ENCODE assay signal across 5 worm cellular contexts in the genomic region with DNA sequence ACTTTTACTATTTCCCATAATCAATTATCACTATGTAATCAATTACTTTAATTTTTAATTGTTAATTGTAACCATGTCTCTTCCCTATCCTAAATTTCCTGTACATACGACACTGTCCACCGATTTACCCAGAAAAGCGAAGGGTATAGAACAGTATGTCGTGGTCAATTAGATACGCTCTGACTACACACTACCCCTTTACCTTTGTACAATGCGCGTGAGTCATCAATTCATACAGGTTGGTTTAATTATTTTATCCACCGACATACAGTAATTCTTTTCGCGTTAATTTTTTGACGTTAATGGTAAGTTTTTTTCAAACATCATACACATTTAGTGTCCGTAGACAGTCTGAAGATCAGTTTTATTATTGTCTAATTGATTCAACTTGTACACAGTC.
TF ChIP-seq lines count a peak whose summit lies in the region.

No protein-coding gene starts in this region.

TF ChIP-seq in whole organism, L1 larva, 84 proteins besides CTCF, POLR2A, EP300 and RAD21 (continued from another document and continues in another):
- TF ChIP-seq ceh-82 (tag; optimal IDR thresholded peaks at IDR 0.05; lab: Kevin White, UChicago): peak; percentile 42 to 82 (median 71)
- TF ChIP-seq isw-1 (GFP tag; IDR thresholded peaks at IDR 0.05; lab: Robert Waterston, UW): peak; percentile 40; the same call in 1 of the 2 replicates
- no peak for TF ChIP-seq F16B12.6 (tag; optimal IDR thresholded peaks at IDR 0.05; lab: Kevin White, UChicago)
- TF ChIP-seq lir-3 (tag; optimal IDR thresholded peaks at IDR 0.05; lab: Kevin White, UChicago; ENCODE audit: poor library complexity): peak; percentile 66
- TF ChIP-seq lin-39 (tag; optimal IDR thresholded peaks at IDR 0.05; lab: Kevin White, UChicago): peak; percentile 53
- TF ChIP-seq hlh-4 (tag; optimal IDR thresholded peaks at IDR 0.05; lab: Kevin White, UChicago): peak; percentile 41
- TF ChIP-seq lsy-2 (tag; optimal IDR thresholded peaks at IDR 0.05; lab: Kevin White, UChicago): peak; percentile 76 to 86
- TF ChIP-seq egl-27 (tag; optimal IDR thresholded peaks at IDR 0.05; lab: Kevin White, UChicago): peak in 1 of 2 experiments; percentile 59
- TF ChIP-seq mab-9 (GFP tag; IDR thresholded peaks at IDR 0.05; lab: Robert Waterston, UW): no peak
- TF ChIP-seq skn-1 (tag; optimal IDR thresholded peaks at IDR 0.05; lab: Kevin White, UChicago): peak; percentile 90
- peak; percentile 89 for TF ChIP-seq nhr-19 (GFP tag; conservative IDR thresholded peaks at IDR 0.05; lab: Robert Waterston, UW)
- no peak for TF ChIP-seq sptf-1 (tag; optimal IDR thresholded peaks at IDR 0.05; lab: Kevin White, UChicago)
- TF ChIP-seq nhr-84 (tag; optimal IDR thresholded peaks at IDR 0.05; lab: Kevin White, UChicago): no peak
- TF ChIP-seq tlp-1 (tag; optimal IDR thresholded peaks at IDR 0.05; lab: Kevin White, UChicago): no peak
- TF ChIP-seq dpl-1 (GFP tag; optimal IDR thresholded peaks at IDR 0.05; lab: Kevin White, UChicago): peak; percentile 11 to 41 (median 36)
- TF ChIP-seq tbx-2 (tag; optimal IDR thresholded peaks at IDR 0.05; lab: Kevin White, UChicago): peak; percentile 89
- peak; percentile 65 for TF ChIP-seq sup-37 (GFP tag; optimal IDR thresholded peaks at IDR 0.05; lab: Kevin White, UChicago)
- peak; percentile 14 for TF ChIP-seq egl-13 (tag; optimal IDR thresholded peaks at IDR 0.05; lab: Kevin White, UChicago)
- TF ChIP-seq nhr-11 (tag; optimal IDR thresholded peaks at IDR 0.05; lab: Kevin White, UChicago): peak; percentile 86
- peak; percentile 54 for TF ChIP-seq unc-130 (tag; optimal IDR thresholded peaks at IDR 0.05; lab: Kevin White, UChicago)
- TF ChIP-seq hpl-2 (GFP tag; optimal IDR thresholded peaks at IDR 0.05; lab: Kevin White, UChicago): peak; percentile 96
- TF ChIP-seq snpc-4 (tag; optimal IDR thresholded peaks at IDR 0.05; lab: Kevin White, UChicago): peak; percentile 46
- peak; percentile 83 for TF ChIP-seq lin-14 (GFP tag; optimal IDR thresholded peaks at IDR 0.05; lab: Kevin White, UChicago)
- TF ChIP-seq Y116A8C.19 (tag; optimal IDR thresholded peaks at IDR 0.05; lab: Kevin White, UChicago; ENCODE audit: borderline replicate concordance): no peak

TF ChIP-seq in whole organism, L2 larva, 48 proteins besides CTCF, POLR2A, EP300 and RAD21 (continued from another document and continues in another):
- peak; percentile 55 for TF ChIP-seq ztf-4 (tag; optimal IDR thresholded peaks at IDR 0.05; lab: Kevin White, UChicago)
- TF ChIP-seq nhr-237 (tag; optimal IDR thresholded peaks at IDR 0.05; lab: Kevin White, UChicago): peak; percentile 83
- TF ChIP-seq lin-39 (tag; optimal IDR thresholded peaks at IDR 0.05; lab: Kevin White, UChicago): no peak
- TF ChIP-seq gmeb-1 (tag; optimal IDR thresholded peaks at IDR 0.05; lab: Kevin White, UChicago): peak; percentile 92
- no peak for TF ChIP-seq peb-1 (tag; optimal IDR thresholded peaks at IDR 0.05; lab: Kevin White, UChicago)
- TF ChIP-seq nhr-129 (tag; optimal IDR thresholded peaks at IDR 0.05; lab: Kevin White, UChicago): peak; percentile 97
- TF ChIP-seq F13H6.1 (tag; optimal IDR thresholded peaks at IDR 0.05; lab: Kevin White, UChicago): peak; percentile 91
- TF ChIP-seq mdl-1 (tag; optimal IDR thresholded peaks at IDR 0.05; lab: Kevin White, UChicago): peak in 1 of 2 experiments; percentile 21
- peak; percentile 99 for TF ChIP-seq nhr-21 (tag; optimal IDR thresholded peaks at IDR 0.05; lab: Kevin White, UChicago)
- TF ChIP-seq lin-13 (GFP tag; optimal IDR thresholded peaks at IDR 0.05; lab: Kevin White, UChicago): peak; percentile 82
- TF ChIP-seq zag-1 (tag; optimal IDR thresholded peaks at IDR 0.05; lab: Kevin White, UChicago): no peak
- peak; percentile 99 for TF ChIP-seq sma-3 (GFP tag; optimal IDR thresholded peaks at IDR 0.05; lab: Kevin White, UChicago)
- peak; percentile 38 for TF ChIP-seq Y55F3AM.14 (GFP tag; optimal IDR thresholded peaks at IDR 0.05; lab: Kevin White, UChicago)
- TF ChIP-seq snpc-4 (tag; optimal IDR thresholded peaks at IDR 0.05; lab: Kevin White, UChicago): peak; percentile 20
- TF ChIP-seq nhr-77 (tag; optimal IDR thresholded peaks at IDR 0.05; lab: Kevin White, UChicago): peak; percentile 89
- peak; percentile 60 to 86 for TF ChIP-seq lsy-2 (tag; optimal IDR thresholded peaks at IDR 0.05; lab: Kevin White, UChicago)
- peak; percentile 96 for TF ChIP-seq nhr-25 (tag; optimal IDR thresholded peaks at IDR 0.05; lab: Kevin White, UChicago)
- peak; percentile 33 for TF ChIP-seq dmd-4 (tag; optimal IDR thresholded peaks at IDR 0.05; lab: Kevin White, UChicago)
- TF ChIP-seq mab-5 (tag; optimal IDR thresholded peaks at IDR 0.05; lab: Kevin White, UChicago): peak; percentile 25
- peak; percentile 81 for TF ChIP-seq egl-27 (tag; optimal IDR thresholded peaks at IDR 0.05; lab: Kevin White, UChicago)
- peak; percentile 38 for TF ChIP-seq ceh-82 (tag; optimal IDR thresholded peaks at IDR 0.05; lab: Kevin White, UChicago)
- TF ChIP-seq unc-62 (GFP tag; optimal IDR thresholded peaks at IDR 0.05; lab: Kevin White, UChicago): peak; percentile 14
- TF ChIP-seq ama-1 (optimal IDR thresholded peaks at IDR 0.05; lab: Kevin White, UChicago): no peak
- peak; percentile 54 for TF ChIP-seq R02D3.7 (tag; optimal IDR thresholded peaks at IDR 0.05; lab: Kevin White, UChicago)
- peak; percentile 96 for TF ChIP-seq crh-2 (tag; optimal IDR thresholded peaks at IDR 0.05; lab: Kevin White, UChicago)
- peak; percentile 83 for TF ChIP-seq nhr-10 (tag; optimal IDR thresholded peaks at IDR 0.05; lab: Kevin White, UChicago)

TF ChIP-seq in whole organism, L3 larva, 47 proteins besides CTCF, POLR2A, EP300 and RAD21 (continued from another document and continues in another):
- TF ChIP-seq nhr-23 (tag; optimal IDR thresholded peaks at IDR 0.05; lab: Kevin White, UChicago) (peak; percentile 98), lin-15B (tag; optimal IDR thresholded peaks at IDR 0.05; lab: Kevin White, UChicago) (peak; percentile 13), daf-12 (tag; optimal IDR thresholded peaks at IDR 0.05; lab: Kevin White, UChicago) (no peak), lsy-12 (tag; optimal IDR thresholded peaks at IDR 0.05; lab: Kevin White, UChicago) (peak; percentile 93), nhr-76 (tag; optimal IDR thresholded peaks at IDR 0.05; lab: Kevin White, UChicago) (peak; percentile 73), nhr-77 (tag; optimal IDR thresholded peaks at IDR 0.05; lab: Kevin White, UChicago) (peak; percentile 95), nhr-43 (tag; optimal IDR thresholded peaks at IDR 0.05; lab: Kevin White, UChicago; ENCODE audit: poor library complexity, severe bottlenecking) (peak; percentile 98), lin-39 (tag; optimal IDR thresholded peaks at IDR 0.05; lab: Kevin White, UChicago) (peak; percentile 69), ama-1 (optimal IDR thresholded peaks at IDR 0.05; lab: Kevin White, UChicago) (no peak), fkh-2 (tag; optimal IDR thresholded peaks at IDR 0.05; lab: Kevin White, UChicago) (no peak), eor-1 (tag; optimal IDR thresholded peaks at IDR 0.05; lab: Kevin White, UChicago) (no peak), pha-4 (tag; optimal IDR thresholded peaks at IDR 0.05; lab: Kevin White, UChicago) (peak; percentile 88), zag-1 (tag; optimal IDR thresholded peaks at IDR 0.05; lab: Kevin White, UChicago) (no peak), egl-5 (tag; optimal IDR thresholded peaks at IDR 0.05; lab: Kevin White, UChicago) (peak; percentile 63), jun-1 (tag; optimal IDR thresholded peaks at IDR 0.05; lab: Kevin White, UChicago) (peak; percentile 99), sea-2 (GFP tag; optimal IDR thresholded peaks at IDR 0.05; lab: Kevin White, UChicago) (no peak), egl-27 (tag; optimal IDR thresholded peaks at IDR 0.05; lab: Kevin White, UChicago) (peak; percentile 74), nhr-12 (tag; optimal IDR thresholded peaks at IDR 0.05; lab: Kevin White, UChicago) (no peak), fos-1 (tag; optimal IDR thresholded peaks at IDR 0.05; lab: Kevin White, UChicago) (no peak), mdl-1 (tag; optimal IDR thresholded peaks at IDR 0.05; lab: Kevin White, UChicago) (peak; percentile 12), fkh-10 (GFP tag; optimal IDR thresholded peaks at IDR 0.05; lab: Kevin White, UChicago) (no peak), unc-39 (tag; optimal IDR thresholded peaks at IDR 0.05; lab: Kevin White, UChicago) (no peak), ceh-82 (tag; optimal IDR thresholded peaks at IDR 0.05; lab: Kevin White, UChicago) (peak; percentile 61), skn-1 (tag; optimal IDR thresholded peaks at IDR 0.05; lab: Kevin White, UChicago) (peak; percentile 77), nfya-1 (tag; optimal IDR thresholded peaks at IDR 0.05; lab: Kevin White, UChicago; ENCODE audit: insufficient read depth) (peak; percentile 66), ztf-11 (tag; optimal IDR thresholded peaks at IDR 0.05; lab: Kevin White, UChicago) (no peak), elt-3 (tag; optimal IDR thresholded peaks at IDR 0.05; lab: Kevin White, UChicago) (peak; percentile 22 to 80 (median 40)), elt-1 (tag; optimal IDR thresholded peaks at IDR 0.05; lab: Kevin White, UChicago) (no peak)

TF ChIP-seq in whole organism, L4 larva, 104 proteins besides CTCF, POLR2A, EP300 and RAD21 (continued from another document and continues in another):
- peak; percentile 98 for TF ChIP-seq dve-1 (tag; optimal IDR thresholded peaks at IDR 0.05; lab: Kevin White, UChicago; ENCODE audit: insufficient read depth)
- TF ChIP-seq nhr-77 (tag; optimal IDR thresholded peaks at IDR 0.05; lab: Kevin White, UChicago): peak; percentile 99
- peak; percentile 88 for TF ChIP-seq spr-1 (tag; optimal IDR thresholded peaks at IDR 0.05; lab: Kevin White, UChicago)
- TF ChIP-seq mdl-1 (tag; optimal IDR thresholded peaks at IDR 0.05; lab: Kevin White, UChicago): peak; percentile 18 to 80
- TF ChIP-seq hif-1 (tag; optimal IDR thresholded peaks at IDR 0.05; lab: Kevin White, UChicago): peak in 1 of 2 experiments; percentile 51
- TF ChIP-seq lir-3 (tag; optimal IDR thresholded peaks at IDR 0.05; lab: Kevin White, UChicago): peak; percentile 1
- TF ChIP-seq daf-8 (GFP tag; IDR thresholded peaks at IDR 0.05; lab: Robert Waterston, UW): 0 out of 2 replicates have a peak, but pooled peaks have one; percentile 16
- peak; percentile 73 for TF ChIP-seq lin-38 (GFP tag; IDR thresholded peaks at IDR 0.05; lab: Robert Waterston, UW)
- TF ChIP-seq pha-4 (GFP tag; IDR thresholded peaks at IDR 0.05; lab: Robert Waterston, UW): peak; percentile 84
- TF ChIP-seq pha-4 (tag; optimal IDR thresholded peaks at IDR 0.05; lab: Kevin White, UChicago): peak; percentile 50
- TF ChIP-seq duxl-1 (tag; optimal IDR thresholded peaks at IDR 0.05; lab: Kevin White, UChicago; ENCODE audit: poor library complexity): peak; percentile 97
- TF ChIP-seq mep-1 (tag; optimal IDR thresholded peaks at IDR 0.05; lab: Kevin White, UChicago): peak; percentile 99
- peak; percentile 86 for TF ChIP-seq aha-1 (tag; lab: Kevin White, UChicago)
- TF ChIP-seq php-3 (GFP tag; IDR thresholded peaks at IDR 0.05; lab: Robert Waterston, UW): peak; percentile 89
- 0 out of 2 replicates have a peak, but pooled peaks have one; percentile 49 for TF ChIP-seq D1046.2 (GFP tag; IDR thresholded peaks at IDR 0.05; lab: Robert Waterston, UW)
- TF ChIP-seq dmd-6 (GFP tag; IDR thresholded peaks at IDR 0.05; lab: Robert Waterston, UW): peak; percentile 89
- TF ChIP-seq madf-5 (GFP tag; IDR thresholded peaks at IDR 0.05; lab: Robert Waterston, UW): no peak
- TF ChIP-seq lin-13 (GFP tag; optimal IDR thresholded peaks at IDR 0.05; lab: Kevin White, UChicago): peak; percentile 84
- peak in 1 of 2 experiments; percentile 95 for TF ChIP-seq unc-62 (GFP tag; optimal IDR thresholded peaks at IDR 0.05 in 1 of 2; lab: Kevin White, UChicago)
- peak; percentile 64 for TF ChIP-seq unc-62 (tag; optimal IDR thresholded peaks at IDR 0.05; lab: Kevin White, UChicago)
- peak; percentile 76 to 91 for TF ChIP-seq daf-16 (GFP tag; optimal IDR thresholded peaks at IDR 0.05; lab: Kevin White, UChicago)
- peak; percentile 86 for TF ChIP-seq daf-16 (tag; optimal IDR thresholded peaks at IDR 0.05; lab: Kevin White, UChicago)
- peak; percentile 66 for TF ChIP-seq F10B5.3 (tag; optimal IDR thresholded peaks at IDR 0.05; lab: Kevin White, UChicago)
- peak; percentile 68 for TF ChIP-seq nhr-76 (tag; optimal IDR thresholded peaks at IDR 0.05; lab: Kevin White, UChicago)
- TF ChIP-seq ctbp-1 (GFP tag; IDR thresholded peaks at IDR 0.05; lab: Robert Waterston, UW): no peak
- TF ChIP-seq saeg-2 (GFP tag; IDR thresholded peaks at IDR 0.05; lab: Robert Waterston, UW): peak; percentile 81; the same call in 1 of the 2 replicates
- no peak for TF ChIP-seq daf-12 (tag; optimal IDR thresholded peaks at IDR 0.05; lab: Kevin White, UChicago)
- TF ChIP-seq nhr-237 (tag; optimal IDR thresholded peaks at IDR 0.05; lab: Kevin White, UChicago): peak; percentile 72

TF ChIP-seq in whole organism, young adult, 124 proteins besides CTCF, POLR2A, EP300 and RAD21 (continued from another document and continues in another):
- no peak for TF ChIP-seq nhr-120 (GFP tag; IDR thresholded peaks at IDR 0.05; lab: Robert Waterston, UW)
- peak; percentile 16 for TF ChIP-seq nhr-179 (tag; optimal IDR thresholded peaks at IDR 0.05; lab: Kevin White, UChicago)
- no peak for TF ChIP-seq ceh-91 (GFP tag; IDR thresholded peaks at IDR 0.05; lab: Robert Waterston, UW)
- TF ChIP-seq rec-8 (tag; optimal IDR thresholded peaks at IDR 0.05; lab: Kevin White, UChicago): no peak
- peak; percentile 2 for TF ChIP-seq snpc-1.3 (tag; optimal IDR thresholded peaks at IDR 0.05; lab: Kevin White, UChicago; ENCODE audit: insufficient read depth)
- TF ChIP-seq atf-7 (tag; optimal IDR thresholded peaks at IDR 0.05; lab: Kevin White, UChicago): peak; percentile 94
- TF ChIP-seq him-1 (tag; optimal IDR thresholded peaks at IDR 0.05; lab: Kevin White, UChicago): no peak
- TF ChIP-seq snpc-4 (GFP tag; optimal IDR thresholded peaks at IDR 0.05; lab: Kevin White, UChicago): no peak
- peak in 1 of 4 experiments; percentile 77 for TF ChIP-seq snpc-4 (tag; optimal IDR thresholded peaks at IDR 0.05; lab: Kevin White, UChicago)
- no peak for TF ChIP-seq lsl-1 (GFP tag; optimal IDR thresholded peaks at IDR 0.05; lab: Kevin White, UChicago)
- peak; percentile 54; the same call in 1 of the 2 replicates for TF ChIP-seq ceh-100 (GFP tag; IDR thresholded peaks at IDR 0.05; lab: Robert Waterston, UW)
- no peak for TF ChIP-seq hrde-1 (tag; optimal IDR thresholded peaks at IDR 0.05; lab: Kevin White, UChicago; ENCODE audit: borderline replicate concordance)
- no peak for TF ChIP-seq ceh-58 (GFP tag; IDR thresholded peaks at IDR 0.05; lab: Robert Waterston, UW)
- TF ChIP-seq ekl-4 (GFP tag; IDR thresholded peaks at IDR 0.05; lab: Robert Waterston, UW): peak; percentile 79
- TF ChIP-seq hsf-1 (GFP tag; IDR thresholded peaks at IDR 0.05; lab: Robert Waterston, UW): no peak
- no peak for TF ChIP-seq unc-130 (GFP tag; optimal IDR thresholded peaks at IDR 0.05; lab: Kevin White, UChicago)
- no peak for TF ChIP-seq xnd-1 (tag; optimal IDR thresholded peaks at IDR 0.05; lab: Kevin White, UChicago)
- TF ChIP-seq Y79H2A.3 (GFP tag; conservative IDR thresholded peaks at IDR 0.05; lab: Robert Waterston, UW): no peak
- TF ChIP-seq madf-6 (GFP tag; IDR thresholded peaks at IDR 0.05; lab: Robert Waterston, UW): no peak
- no peak for TF ChIP-seq mel-28 (tag; optimal IDR thresholded peaks at IDR 0.05; lab: Kevin White, UChicago; ENCODE audit: borderline replicate concordance)
- peak; percentile 92 for TF ChIP-seq F23B12.7 (tag; optimal IDR thresholded peaks at IDR 0.05; lab: Kevin White, UChicago; ENCODE audit: insufficient read depth)
- TF ChIP-seq lin-40 (tag; optimal IDR thresholded peaks at IDR 0.05; lab: Kevin White, UChicago): peak; percentile 99
- TF ChIP-seq F55B11.4 (tag; optimal IDR thresholded peaks at IDR 0.05; lab: Kevin White, UChicago; ENCODE audit: borderline replicate concordance, insufficient read depth): no peak
- TF ChIP-seq C06A6.2 (GFP tag; conservative IDR thresholded peaks at IDR 0.05; lab: Robert Waterston, UW): peak; percentile 85
- TF ChIP-seq hmg-1.2 (GFP tag; IDR thresholded peaks at IDR 0.05; lab: Robert Waterston, UW): peak; percentile 66; the same call in 1 of the 2 replicates
- no peak for TF ChIP-seq tbp1 (GFP tag; optimal IDR thresholded peaks at IDR 0.05; lab: Kevin White, UChicago)
- TF ChIP-seq Y67H2A.10 (GFP tag; conservative IDR thresholded peaks at IDR 0.05; lab: Robert Waterston, UW): no peak
- peak; percentile 65 for TF ChIP-seq unc-62 (GFP tag; optimal IDR thresholded peaks at IDR 0.05; lab: Kevin White, UChicago)
- peak; percentile 83 for TF ChIP-seq F22D6.2 (tag; optimal IDR thresholded peaks at IDR 0.05; lab: Kevin White, UChicago)
- peak; percentile 88 for TF ChIP-seq somi-1 (GFP tag; optimal IDR thresholded peaks at IDR 0.05; lab: Kevin White, UChicago)
- peak; percentile 97; the same call in 1 of the 2 replicates for TF ChIP-seq dox-1 (GFP tag; IDR thresholded peaks at IDR 0.05; lab: Robert Waterston, UW)
- no peak for TF ChIP-seq lin-54 (GFP tag; optimal IDR thresholded peaks at IDR 0.05; lab: Kevin White, UChicago)
